Worm (Caenorhabditis elegans) whole organism, young adult: ENCODE data around the gene chts-1.

ENCODE experiments used
- ets-4 ChIP-seq: fragments of 200-800 bp; sonication (Bioruptor generic); optimal IDR thresholded peaks from 2 replicates; lab custom pipeline; 2018; ENCODE audit warnings: mild to moderate bottlenecking, missing genetic modification characterization, missing compliant biosample characterization
- lin-26 ChIP-seq: fragments of 200-800 bp; sonication (Bioruptor generic); IDR thresholded peaks from 2 replicates; pipeline ENCODE4 v1.3.6; 2022; ENCODE audit warnings: missing genetic modification reagents, missing genetic modification characterization, missing compliant biosample characterization
- nfya-1 ChIP-seq: sonication (generic microtip); optimal IDR thresholded peaks from 2 replicates; lab custom pipeline; 2017; ENCODE audit warnings: antibody characterized with exemption, missing compliant biosample characterization, missing genetic modification characterization, borderline replicate concordance; ENCODE audit not compliant: insufficient read depth
- nhr-179 ChIP-seq: sonication (generic microtip); optimal IDR thresholded peaks from 2 replicates; lab custom pipeline; 2016; ENCODE audit warnings: mild to moderate bottlenecking, missing genetic modification characterization, missing compliant biosample characterization
- pha-4 ChIP-seq: fragments of 150-350 bp; sonication (generic microtip); optimal IDR thresholded peaks from 2 replicates; lab custom pipeline; 2014; ENCODE audit warnings: missing biosample characterization, missing genetic modification reagents, missing genetic modification characterization
- rec-8 ChIP-seq, 2 experiments: sonication (generic microtip); optimal IDR thresholded peaks; 2 replicates each; lab custom pipeline; 2016; ENCODE audit warnings: mild to moderate bottlenecking in 2 of 2, missing genetic modification characterization in 2 of 2, missing genetic modification reagents in 2 of 2, missing genotype in 2 of 2, missing biosample characterization in 1 of 2, missing compliant biosample characterization in 1 of 2, moderate library complexity in 1 of 2
- unc-62 ChIP-seq: fragments of 150-350 bp; optimal IDR thresholded peaks from 2 replicates; lab custom pipeline; 2014; ENCODE audit warnings: missing biosample characterization, missing genetic modification reagents, missing genetic modification characterization

ce11 chrX:7485748-7486147, 33.7 kb downstream of the chts-1 start, which contains the start of gene gly-12:
- TF ChIP-seq ets-4 (GFP tag; lab: Kevin White, UChicago) = no peak
- TF ChIP-seq lin-26 (GFP tag; lab: Robert Waterston, UW) = no peak
- TF ChIP-seq unc-62 (GFP tag; lab: Kevin White, UChicago) = no peak
- no peak for TF ChIP-seq nfya-1
- no peak for TF ChIP-seq nhr-179 (tag; lab: Kevin White, UChicago)
- TF ChIP-seq rec-8 (tag; optimal IDR thresholded peaks at IDR 0.05; lab: Kevin White, UChicago) = no peak
- TF ChIP-seq pha-4 (tag; lab: Kevin White, UChicago) = no peak
